Fruit fly (Drosophila melanogaster): Measurements from ENCODE around the gene CG4281.

The CG4281 gene

dm6 chrX:2094072-2094761 is 29.3 kb upstream of the CG4281 start, which contains the start of gene csw (continued):
- TF ChIP-seq Sox15 (GFP tag; optimal IDR thresholded peaks at IDR 0.05) (peak; percentile 2), fd59A (GFP tag; optimal IDR thresholded peaks at IDR 0.05) (peak; percentile 68), Eip75B (GFP tag; optimal IDR thresholded peaks at IDR 0.05) (peak; percentile 63), CG3919 (GFP tag; optimal IDR thresholded peaks at IDR 0.05) (peak; percentile 61), esn (GFP tag; optimal IDR thresholded peaks at IDR 0.05) (peak; percentile 30), dsx (GFP tag; optimal IDR thresholded peaks at IDR 0.05; ENCODE audit: poor library complexity, severe bottlenecking) (peak; percentile 93), Sox14 (GFP tag; optimal IDR thresholded peaks at IDR 0.05) (peak; percentile 43), Sox102F (GFP tag; optimal IDR thresholded peaks at IDR 0.05) (peak; percentile 17), CG8319 (GFP tag; optimal IDR thresholded peaks at IDR 0.05) (peak; percentile 25), CG11902 (GFP tag; optimal IDR thresholded peaks at IDR 0.05) (no peak), CG15336 (GFP tag; IDR thresholded peaks at IDR 0.05) (peak; percentile 88), CG7368 (GFP tag; optimal IDR thresholded peaks at IDR 0.05) (peak; percentile 67)

- no peak for TF ChIP-seq CG8632 (GFP tag; optimal IDR thresholded peaks at IDR 0.05)
- no peak for TF ChIP-seq CG11762 (GFP tag; optimal IDR thresholded peaks at IDR 0.05; ENCODE audit: insufficient read depth)
- TF ChIP-seq CG15336 (GFP tag; IDR thresholded peaks at IDR 0.05): no peak
- no peak for TF ChIP-seq CG9139 (GFP tag; optimal IDR thresholded peaks at IDR 0.05)
- TF ChIP-seq acj6 (GFP tag; optimal IDR thresholded peaks at IDR 0.05): no peak
- no peak for TF ChIP-seq fd59A (GFP tag; optimal IDR thresholded peaks at IDR 0.05)
- TF ChIP-seq Eip78C (GFP tag): peak; percentile 79
- peak; percentile 20 for TF ChIP-seq CG10669 (GFP tag; optimal IDR thresholded peaks at IDR 0.05)
- no peak for TF ChIP-seq CG8119 (GFP tag; IDR thresholded peaks at IDR 0.05)
- peak; percentile 16 for TF ChIP-seq CG3032 (tag; optimal IDR thresholded peaks at IDR 0.05)
- TF ChIP-seq Ets96B (tag; optimal IDR thresholded peaks at IDR 0.05): peak; percentile 10
- TF ChIP-seq Eip93F (GFP tag; optimal IDR thresholded peaks at IDR 0.05): no peak
- peak; percentile 20 for TF ChIP-seq CG32006 (GFP tag; optimal IDR thresholded peaks at IDR 0.05)
Measured at dm6 chrX:2089812-2090211, 24.9 kb upstream of the CG4281 start.

DNA sequence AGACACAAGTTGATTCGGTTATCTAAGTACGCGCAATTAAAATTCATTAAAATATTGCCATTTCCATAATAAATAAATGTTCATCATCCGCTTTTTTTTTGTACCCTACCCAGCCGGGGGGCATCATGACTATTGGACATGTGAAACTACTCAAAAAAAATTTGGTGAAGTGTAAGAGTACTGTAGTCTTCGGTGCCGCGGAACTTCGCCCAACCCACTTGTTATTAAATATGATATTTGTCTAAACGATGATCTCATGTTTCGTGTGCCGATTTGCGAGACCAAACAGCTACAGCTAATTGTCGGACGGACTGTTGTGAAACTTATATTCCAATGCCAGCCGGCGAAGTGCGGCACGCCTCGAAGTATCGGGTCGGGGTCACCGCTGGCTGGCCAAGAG is 23.9 kb upstream of the CG4281 start:
- peak; percentile 37 for TF ChIP-seq Eip78C (GFP tag)
- TF ChIP-seq Lpt (GFP tag; optimal IDR thresholded peaks at IDR 0.05): no peak
- TF ChIP-seq Hr38 (GFP tag; optimal IDR thresholded peaks at IDR 0.05): no peak
- TF ChIP-seq dac (GFP tag; optimal IDR thresholded peaks at IDR 0.05): no peak
- TF ChIP-seq Sox14 (GFP tag; optimal IDR thresholded peaks at IDR 0.05): no peak
- no peak for TF ChIP-seq OdsH (GFP tag; optimal IDR thresholded peaks at IDR 0.05)
- TF ChIP-seq CG11762 (GFP tag; optimal IDR thresholded peaks at IDR 0.05; ENCODE audit: insufficient read depth): no peak
- peak; percentile 0 for TF ChIP-seq Eip75B (GFP tag; optimal IDR thresholded peaks at IDR 0.05)
- no peak for TF ChIP-seq Gug (GFP tag; IDR thresholded peaks at IDR 0.05)
- no peak for TF ChIP-seq CG6808 (GFP tag; optimal IDR thresholded peaks at IDR 0.05)
- peak; percentile 4 for TF ChIP-seq fkh (GFP tag; optimal IDR thresholded peaks at IDR 0.05)
- no peak for TF ChIP-seq Smox (GFP tag; optimal IDR thresholded peaks at IDR 0.05)
- TF ChIP-seq Hr4 (GFP tag; optimal IDR thresholded peaks at IDR 0.05): peak; percentile 22
- no peak for TF ChIP-seq CG8319 (GFP tag; optimal IDR thresholded peaks at IDR 0.05)
- no peak for TF ChIP-seq CG7368 (GFP tag; optimal IDR thresholded peaks at IDR 0.05)
- TF ChIP-seq Hr39 (GFP tag; optimal IDR thresholded peaks at IDR 0.05): no peak
- TF ChIP-seq achi (GFP tag; optimal IDR thresholded peaks at IDR 0.05): no peak
- no peak for TF ChIP-seq CG6163 (GFP tag; IDR thresholded peaks at IDR 0.05)
- no peak for TF ChIP-seq topi (GFP tag; optimal IDR thresholded peaks at IDR 0.05)
- TF ChIP-seq Sox15 (GFP tag; optimal IDR thresholded peaks at IDR 0.05): no peak
- no peak for TF ChIP-seq CG6276 (GFP tag; optimal IDR thresholded peaks at IDR 0.05)
- no peak for TF ChIP-seq net (GFP tag; optimal IDR thresholded peaks at IDR 0.05)
- TF ChIP-seq pdm3 (GFP tag; optimal IDR thresholded peaks at IDR 0.05): peak; percentile 10
- TF ChIP-seq eg (GFP tag; IDR thresholded peaks at IDR 0.05): 0 out of 3 replicates have a peak, but pooled peaks have one; percentile 31
- no peak for TF ChIP-seq Sox102F (GFP tag; optimal IDR thresholded peaks at IDR 0.05)
- peak; percentile 77 for TF ChIP-seq svp (GFP tag)
